Fruit fly (Drosophila melanogaster): ENCODE results near the gene CG46465.

The CG46465 gene

dm6 chr2L:18982826-18983758 is 9.2 kb upstream of the CG46465 start:
- TF ChIP-seq CG8478 (optimal IDR thresholded peaks at IDR 0.05): no peak

dm6 chr2L:18984158-18984557 is 8.1 kb upstream of the CG46465 start:
- TF ChIP-seq CG8478 (optimal IDR thresholded peaks at IDR 0.05): no peak
- TF ChIP-seq CTCF (optimal IDR thresholded peaks at IDR 0.05): no peak

dm6 chr2L:18985201-18986124 is 6.8 kb upstream of the CG46465 start:
- TF ChIP-seq CG8478 (optimal IDR thresholded peaks at IDR 0.05): no peak
- no peak for TF ChIP-seq CTCF (optimal IDR thresholded peaks at IDR 0.05)

DNA sequence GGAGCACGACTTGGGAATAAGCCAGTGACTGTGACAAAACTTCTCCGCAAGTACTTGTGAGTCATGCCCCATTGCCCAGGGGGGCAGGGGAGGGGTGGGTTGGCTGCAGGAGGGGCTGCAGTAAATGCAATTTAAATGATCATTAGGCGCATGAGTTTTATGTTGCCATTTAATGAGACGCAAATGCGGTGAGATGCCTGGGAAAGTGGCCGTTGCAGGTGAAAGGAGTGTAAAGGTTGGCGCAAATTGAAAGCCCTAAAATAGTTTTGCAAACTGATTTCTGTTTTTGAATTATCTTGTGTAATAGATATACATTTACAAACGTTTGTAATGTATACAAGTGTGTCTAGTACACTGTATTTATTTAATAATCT is 6.2 kb upstream of the CG46465 start:
- TF ChIP-seq CG8478 (optimal IDR thresholded peaks at IDR 0.05): no peak
- no peak for TF ChIP-seq CTCF (optimal IDR thresholded peaks at IDR 0.05)

DNA sequence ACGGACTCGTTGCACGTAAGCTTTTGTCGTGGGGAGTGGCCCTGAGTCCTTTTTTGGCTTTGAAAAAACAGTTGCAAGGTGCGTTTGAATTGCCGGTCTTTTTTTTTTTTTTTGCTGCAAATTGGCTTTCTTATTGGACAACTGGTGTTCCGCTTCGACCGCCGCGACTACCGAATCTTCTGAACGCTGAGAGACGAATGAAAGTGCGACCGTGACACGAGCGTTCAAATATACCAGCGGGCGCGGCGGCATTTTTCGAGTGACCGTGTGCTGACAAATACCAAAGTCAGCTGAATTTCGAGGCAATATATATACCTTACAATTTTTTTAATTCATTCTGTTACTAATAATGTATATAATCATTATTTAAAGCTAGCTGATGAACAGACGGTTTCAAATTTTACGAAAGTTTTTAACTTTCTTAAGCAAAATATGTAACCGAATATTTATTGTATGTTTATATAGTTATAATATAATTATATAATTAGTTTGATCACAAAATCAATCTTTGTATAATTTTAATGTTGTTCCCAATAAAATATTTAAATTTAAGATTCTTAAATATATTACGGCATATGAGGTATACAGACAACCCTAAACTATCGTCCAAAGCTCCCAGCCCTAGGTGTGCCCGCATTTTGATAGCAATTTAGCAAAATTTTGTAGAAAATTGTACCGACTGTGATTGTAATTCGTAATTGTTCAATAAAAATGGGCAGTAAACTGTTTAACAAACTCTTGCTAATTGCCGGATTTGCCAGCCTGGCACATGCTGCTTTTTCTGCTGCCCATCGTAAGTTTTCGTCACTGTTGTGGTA is 5.0 kb upstream of the CG46465 start, which contains the start of the genes Swip-1 and EMC5:
Gene Swip-1 (minus strand): TSS at position 203 of the 818 bp plus-strand sequence.
Gene EMC5 (plus strand): TSS at position 630 of the 818 bp plus-strand sequence.
- TF ChIP-seq CG8478 (optimal IDR thresholded peaks at IDR 0.05) (no peak), CTCF (optimal IDR thresholded peaks at IDR 0.05) (no peak)

dm6 chr2L:18990133-18990532 is 2.2 kb upstream of the CG46465 start, which contains the start of gene CG15170:
Gene CG15170 (minus strand): TSS chr2L:18990233.
- no peak for TF ChIP-seq CG8478 (optimal IDR thresholded peaks at IDR 0.05)
- TF ChIP-seq CTCF (optimal IDR thresholded peaks at IDR 0.05): no peak

DNA sequence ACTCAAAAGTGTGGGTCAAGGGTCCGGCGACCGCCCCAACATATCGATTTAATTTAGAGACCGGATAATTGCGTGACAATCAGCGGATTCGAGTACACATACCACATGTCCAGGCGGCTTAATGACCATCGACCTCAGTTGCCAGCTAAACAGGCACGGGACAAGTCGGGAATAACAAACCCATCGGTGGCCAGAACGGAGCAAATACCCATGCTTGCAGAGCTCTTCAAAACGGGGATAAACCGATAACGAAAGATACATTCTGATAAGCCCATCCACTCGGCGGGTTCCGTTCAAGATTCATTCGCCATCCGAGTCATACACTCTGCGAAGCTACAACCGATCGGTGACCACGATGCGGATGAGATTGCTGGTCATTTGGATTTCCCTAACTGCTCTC is 1.6 kb upstream of the CG46465 start, which contains the start of gene CG15169:
Gene CG15169 (plus strand): TSS at position 301 of the 400 bp plus-strand sequence.
- TF ChIP-seq CTCF (optimal IDR thresholded peaks at IDR 0.05) (no peak), CG8478 (optimal IDR thresholded peaks at IDR 0.05) (no peak)

DNA sequence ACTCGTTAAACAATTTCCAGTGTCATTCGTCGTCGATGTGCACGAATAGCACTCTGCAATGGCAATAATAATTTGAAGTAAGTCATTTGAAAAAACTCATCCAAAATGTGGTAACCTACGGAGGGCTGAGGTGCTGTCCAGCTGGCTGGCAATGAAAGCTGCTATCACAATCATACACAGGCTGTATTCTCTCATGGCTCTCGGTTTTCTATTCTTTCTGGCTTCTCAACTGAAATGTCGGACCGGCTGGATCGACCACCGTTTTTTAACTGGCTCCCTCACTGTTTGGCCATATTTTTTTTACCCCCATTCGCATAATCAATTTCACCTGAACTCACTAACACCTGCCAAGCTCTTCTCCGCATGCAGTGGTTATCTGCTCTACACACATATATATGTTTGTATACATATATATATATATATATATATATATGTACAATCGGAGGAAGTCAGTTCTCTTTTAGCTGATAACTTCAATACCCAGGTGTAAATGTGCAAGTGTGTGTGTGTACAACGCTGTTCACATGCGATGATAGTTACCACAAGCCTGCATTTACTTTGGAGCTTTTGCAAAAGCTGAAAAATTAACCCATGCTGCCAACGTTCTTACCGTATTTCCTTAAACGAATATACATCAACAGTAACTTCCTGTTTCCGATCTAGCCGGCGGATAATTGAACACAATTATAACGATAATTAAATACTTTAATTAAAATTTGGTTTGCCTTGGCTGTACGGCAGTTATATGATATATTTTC is 3.5 kb downstream of the CG46465 start, which contains the start of gene CG10650:
Gene CG10650 (minus strand): TSS at position 275 of the 758 bp plus-strand sequence.
- no peak for TF ChIP-seq CTCF (optimal IDR thresholded peaks at IDR 0.05)
- TF ChIP-seq CG8478 (optimal IDR thresholded peaks at IDR 0.05): no peak

DNA sequence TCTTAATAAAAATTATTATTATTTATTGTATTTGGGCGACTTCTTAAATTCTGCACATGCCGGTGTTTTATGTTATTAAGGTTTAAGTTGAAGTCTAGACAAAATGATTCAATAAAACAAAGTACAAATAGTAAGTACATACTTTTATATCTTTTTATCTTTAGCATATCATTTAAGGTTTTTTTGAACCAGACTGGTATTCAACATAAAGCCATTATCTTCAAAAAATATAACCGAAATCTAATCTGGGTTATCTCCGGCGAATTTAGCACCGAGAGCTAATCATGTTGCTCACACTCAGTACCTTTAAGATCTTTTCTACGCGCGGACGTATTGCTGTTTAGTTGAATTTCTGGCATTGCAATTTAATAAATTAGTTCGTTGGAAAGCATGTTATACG is 4.9 kb downstream of the CG46465 start, which contains the start of gene CG31792:
Gene CG31792 (plus strand): TSS at position 301 of the 400 bp plus-strand sequence.
- TF ChIP-seq CTCF (optimal IDR thresholded peaks at IDR 0.05) (no peak), CG8478 (optimal IDR thresholded peaks at IDR 0.05) (no peak)

DNA sequence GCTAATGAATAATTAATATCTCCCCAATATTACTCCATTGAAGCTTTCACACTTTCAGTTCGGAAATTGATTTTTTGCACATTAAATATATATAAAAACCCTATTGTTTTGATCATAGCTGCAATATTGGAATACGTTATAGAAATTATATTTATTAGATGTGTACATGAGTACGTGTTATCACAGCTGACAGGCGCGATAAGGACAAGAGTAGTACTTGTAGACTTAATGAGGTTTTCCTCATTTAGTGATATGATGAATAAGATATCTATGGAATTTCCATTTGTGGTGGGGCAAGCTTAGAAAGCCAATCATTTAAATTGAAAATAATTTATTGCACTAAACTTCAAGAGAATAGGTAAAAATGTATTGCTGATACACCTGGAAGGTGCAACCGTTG is 10.2 kb downstream of the CG46465 start:
- TF ChIP-seq CTCF (optimal IDR thresholded peaks at IDR 0.05) (no peak), CG8478 (optimal IDR thresholded peaks at IDR 0.05) (no peak)

dm6 chr2L:19002959-19003371 is 10.7 kb downstream of the CG46465 start, which contains the start of gene CG31793:
Gene CG31793 (plus strand): TSS chr2L:19003367.
- no peak for TF ChIP-seq CTCF (optimal IDR thresholded peaks at IDR 0.05)
- no peak for TF ChIP-seq CG8478 (optimal IDR thresholded peaks at IDR 0.05)

DNA sequence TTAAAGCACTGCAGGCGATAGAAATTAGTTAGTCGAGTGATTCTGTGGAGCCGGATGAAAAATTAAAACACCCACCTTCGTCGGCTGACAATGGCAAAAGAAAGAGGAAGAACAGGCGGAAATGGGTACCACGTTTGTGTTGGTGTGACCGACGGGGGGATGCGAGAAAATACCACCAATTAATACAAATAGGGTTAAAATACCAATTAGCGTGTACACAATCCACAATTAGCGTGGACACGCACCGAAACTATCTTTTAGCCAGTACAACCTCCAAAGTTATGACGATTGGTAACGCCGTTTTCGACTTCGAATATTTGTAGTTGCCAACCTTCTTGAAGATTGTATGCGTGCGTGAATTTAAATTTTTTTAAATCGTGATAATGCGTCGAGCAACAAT is 16.8 kb downstream of the CG46465 start, which contains the start of gene RpL30:
Gene RpL30 (minus strand): TSS at position 177 of the 400 bp plus-strand sequence.
- no peak for TF ChIP-seq CG8478 (optimal IDR thresholded peaks at IDR 0.05)
- peak; percentile 75 to 83 for TF ChIP-seq CTCF (optimal IDR thresholded peaks at IDR 0.05)

DNA sequence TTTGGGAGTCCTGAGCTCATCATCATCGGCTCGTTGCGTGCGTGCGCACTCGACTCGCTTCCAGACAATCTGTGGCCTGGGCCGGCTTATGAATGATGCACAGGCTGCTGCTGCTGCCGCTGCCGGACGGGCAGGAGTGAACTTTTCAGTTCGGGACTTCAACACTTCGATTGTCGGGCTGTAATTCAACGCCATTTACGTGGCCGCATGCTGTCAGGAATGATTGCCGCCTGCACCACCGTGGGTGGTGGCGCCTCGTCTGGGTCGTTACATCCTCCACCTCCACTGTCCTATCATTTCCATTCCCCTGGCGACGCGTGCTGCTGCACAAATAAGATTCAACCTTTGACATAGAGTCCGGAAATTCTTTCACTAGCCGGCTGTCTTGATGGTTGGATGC is 17.7 kb downstream of the CG46465 start:
- TF ChIP-seq CTCF (optimal IDR thresholded peaks at IDR 0.05): no peak

Measured in S2 (cell line).